Worm (Caenorhabditis elegans): Measurements from ENCODE around the gene T23F11.2.

DNA sequence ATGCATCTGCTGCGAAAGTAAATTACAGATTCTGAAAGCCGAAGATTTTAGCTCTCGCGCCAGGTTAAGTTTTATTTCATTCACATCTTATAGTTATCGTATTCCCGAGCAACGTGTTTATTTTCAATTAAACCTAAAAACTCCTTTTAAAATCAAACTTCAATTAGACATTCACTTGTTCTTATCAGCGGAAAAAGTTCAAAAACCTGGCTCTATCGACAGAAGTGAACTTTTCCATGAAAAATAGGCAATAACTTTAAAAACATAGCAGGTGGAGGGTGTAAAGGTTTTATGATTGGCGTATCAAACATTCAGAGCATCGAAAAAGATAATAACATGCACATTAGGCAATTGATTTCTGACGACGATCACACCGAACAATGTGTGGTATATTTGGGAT, 33.7 kb upstream of the T23F11.2 start, which contains the start of gene ppat-1:
- no peak for TF ChIP-seq egl-27 (tag; optimal IDR thresholded peaks at IDR 0.05)
- no peak for TF ChIP-seq ceh-82 (tag; optimal IDR thresholded peaks at IDR 0.05)
- TF ChIP-seq lin-35 (GFP tag; optimal IDR thresholded peaks at IDR 0.05), result no peak
- no peak for TF ChIP-seq ces-1 (GFP tag; optimal IDR thresholded peaks at IDR 0.05)

All from whole organism, L1 larva.